Fruit fly (Drosophila melanogaster) whole organism, embryonic: ENCODE results near the gene Iyd.

Experiments used
- Bdp1 ChIP-seq: fragments of 200-800 bp; sonication (Bioruptor generic); optimal IDR thresholded peaks from 3 replicates; lab custom pipeline; 2016; ENCODE audit warnings: missing biosample characterization, missing genetic modification characterization
- CG1024 ChIP-seq: fragments of 200-800 bp; sonication (Bioruptor generic); IDR thresholded peaks from 2 replicates; pipeline ENCODE4 v1.3.6; 2022; ENCODE audit warnings: missing biosample characterization, missing genetic modification characterization
- CG11504 ChIP-seq: fragments of 200-800 bp; sonication (Bioruptor generic); optimal IDR thresholded peaks from 3 replicates; lab custom pipeline; 2019; ENCODE audit warnings: missing biosample characterization, mild to moderate bottlenecking, missing genetic modification characterization, moderate library complexity
- CG12744 ChIP-seq: fragments of 200-800 bp; sonication (Bioruptor generic); optimal IDR thresholded peaks from 2 replicates; lab custom pipeline; 2016; ENCODE audit warnings: missing biosample characterization, missing genetic modification characterization
- CG14014 ChIP-seq: fragments of 200-800 bp; sonication (Bioruptor generic); IDR thresholded peaks from 2 replicates; pipeline ENCODE4 v1.3.6; 2022; ENCODE audit warnings: missing biosample characterization, missing genetic modification characterization
- CG15479 ChIP-seq: fragments of 200-800 bp; sonication (Bioruptor generic); optimal IDR thresholded peaks from 3 replicates; lab custom pipeline; 2019; ENCODE audit warnings: missing biosample characterization, mild to moderate bottlenecking, missing genetic modification characterization, moderate library complexity
- CG15696 ChIP-seq: fragments of 200-800 bp; sonication (Bioruptor generic); optimal IDR thresholded peaks from 2 replicates; lab custom pipeline; 2019; ENCODE audit warnings: missing biosample characterization, mild to moderate bottlenecking, missing genetic modification characterization, moderate library complexity
- CG17328 ChIP-seq: fragments of 200-800 bp; sonication (Bioruptor generic); IDR thresholded peaks from 2 replicates; pipeline ENCODE4 v1.3.6; 2022; ENCODE audit warnings: missing biosample characterization, missing genetic modification characterization
- CG17568 ChIP-seq: fragments of 200-800 bp; sonication (Bioruptor generic); optimal IDR thresholded peaks from 2 replicates; lab custom pipeline; 2018; ENCODE audit warnings: missing biosample characterization, mild to moderate bottlenecking, missing genetic modification characterization, moderate library complexity
- CG3838 ChIP-seq: fragments of 200-800 bp; sonication (Bioruptor generic); optimal IDR thresholded peaks from 3 replicates; lab custom pipeline; 2016; ENCODE audit warnings: missing biosample characterization, missing genetic modification characterization
- CG4404 ChIP-seq: fragments of 200-800 bp; sonication (Bioruptor generic); IDR thresholded peaks from 2 replicates; pipeline ENCODE4 v1.3.6; 2022; ENCODE audit warnings: missing biosample characterization, missing genetic modification characterization
- CG5245 ChIP-seq: fragments of 200-800 bp; sonication (Bioruptor generic); optimal IDR thresholded peaks from 3 replicates; lab custom pipeline; 2016; ENCODE audit warnings: missing biosample characterization, missing genetic modification characterization
- CG6654 ChIP-seq: fragments of 200-800 bp; sonication (Bioruptor generic); optimal IDR thresholded peaks from 2 replicates; lab custom pipeline; 2017; ENCODE audit warnings: missing biosample characterization, mild to moderate bottlenecking, missing genetic modification characterization
- CG7786 ChIP-seq: fragments of 200-800 bp; sonication (Bioruptor generic); optimal IDR thresholded peaks from 2 replicates; lab custom pipeline; 2016; ENCODE audit warnings: missing biosample characterization, missing genetic modification characterization
- CG8765 ChIP-seq: fragments of 200-800 bp; sonication (Bioruptor generic); IDR thresholded peaks from 2 replicates; pipeline ENCODE4 v1.3.6; 2022; ENCODE audit warnings: missing biosample characterization, missing genetic modification characterization
- CG9609 ChIP-seq: fragments of 200-800 bp; sonication (Bioruptor generic); optimal IDR thresholded peaks from 3 replicates; lab custom pipeline; 2016; ENCODE audit warnings: missing biosample characterization, missing genetic modification characterization
- CG9727 ChIP-seq: fragments of 200-800 bp; sonication (Bioruptor generic); optimal IDR thresholded peaks from 3 replicates; lab custom pipeline; 2017; ENCODE audit warnings: missing biosample characterization, mild to moderate bottlenecking, missing genetic modification characterization
- Dad ChIP-seq: fragments of 200-800 bp; sonication (Bioruptor generic); optimal IDR thresholded peaks from 3 replicates; lab custom pipeline; 2016; ENCODE audit warnings: missing biosample characterization, missing genetic modification characterization
- Dek ChIP-seq: fragments of 200-800 bp; sonication (Bioruptor generic); optimal IDR thresholded peaks from 3 replicates; lab custom pipeline; 2019; ENCODE audit warnings: missing biosample characterization, mild to moderate bottlenecking, missing genetic modification characterization, moderate library complexity
- Dll ChIP-seq: fragments of 200-800 bp; sonication (Bioruptor generic); IDR thresholded peaks from 4 replicates; pipeline ENCODE4 v1.3.6; 2022; ENCODE audit warnings: missing biosample characterization, missing genetic modification characterization; ENCODE audit not compliant: partially characterized antibody
- Dp ChIP-seq: fragments of 200-800 bp; sonication (Bioruptor generic); optimal IDR thresholded peaks from 2 replicates; lab custom pipeline; 2018; ENCODE audit warnings: missing biosample characterization, mild to moderate bottlenecking, missing genetic modification characterization, moderate library complexity
- HHEX ChIP-seq: fragments of 200-800 bp; sonication (Bioruptor generic); optimal IDR thresholded peaks from 3 replicates; lab custom pipeline; 2017; ENCODE audit warnings: missing biosample characterization, mild to moderate bottlenecking, missing genetic modification characterization, missing genetic modification reagents
- Mad ChIP-seq: fragments of 200-800 bp; sonication (Bioruptor generic); optimal IDR thresholded peaks from 2 replicates; lab custom pipeline; 2016; ENCODE audit warnings: missing biosample characterization, missing genetic modification characterization
- Myb ChIP-seq: fragments of 200-800 bp; sonication (Bioruptor generic); optimal IDR thresholded peaks from 2 replicates; lab custom pipeline; 2016; ENCODE audit warnings: missing biosample characterization, missing genetic modification characterization
- NC2α ChIP-seq: fragments of 200-800 bp; sonication (Bioruptor generic); optimal IDR thresholded peaks from 2 replicates; lab custom pipeline; 2016; ENCODE audit warnings: missing biosample characterization, missing genetic modification characterization
- Poxn ChIP-seq: fragments of 200-800 bp; sonication (Bioruptor generic); IDR thresholded peaks from 2 replicates; pipeline ENCODE4 v1.3.6; 2022; ENCODE audit warnings: missing biosample characterization, missing genetic modification characterization
- Sry-δ ChIP-seq: fragments of 200-800 bp; sonication (Bioruptor generic); optimal IDR thresholded peaks from 2 replicates; lab custom pipeline; 2016; ENCODE audit warnings: missing biosample characterization, missing genetic modification characterization
- Tbp ChIP-seq: fragments of >200 bp; optimal IDR thresholded peaks from 2 replicates; lab custom pipeline; 2018; ENCODE audit warnings: missing biosample characterization, missing genetic modification characterization
- YL-1 ChIP-seq: fragments of 200-800 bp; sonication (Bioruptor generic); optimal IDR thresholded peaks from 3 replicates; lab custom pipeline; 2017; ENCODE audit warnings: missing biosample characterization, mild to moderate bottlenecking, missing genetic modification characterization
- ac ChIP-seq: fragments of 200-800 bp; sonication (Bioruptor generic); optimal IDR thresholded peaks from 3 replicates; lab custom pipeline; 2017; ENCODE audit warnings: missing biosample characterization, mild to moderate bottlenecking, missing genetic modification characterization
- al ChIP-seq: fragments of 200-800 bp; sonication (Bioruptor generic); IDR thresholded peaks from 2 replicates; pipeline ENCODE4 v1.3.6; 2022; ENCODE audit warnings: missing biosample characterization, missing genetic modification characterization
- bigmax ChIP-seq: fragments of 200-800 bp; sonication (Bioruptor generic); optimal IDR thresholded peaks from 2 replicates; lab custom pipeline; 2018; ENCODE audit warnings: missing biosample characterization, mild to moderate bottlenecking, missing genetic modification characterization
- br ChIP-seq: fragments of >200 bp; optimal IDR thresholded peaks from 2 replicates; lab custom pipeline; 2017
- cas ChIP-seq: fragments of 200-800 bp; sonication (Bioruptor generic); IDR thresholded peaks from 2 replicates; pipeline ENCODE4 v1.3.6; 2022; ENCODE audit warnings: missing biosample characterization, missing genetic modification characterization
- chinmo ChIP-seq: fragments of 200-800 bp; sonication (Bioruptor generic); IDR thresholded peaks from 4 replicates; pipeline ENCODE4 v1.3.6; 2022; ENCODE audit warnings: missing biosample characterization, missing genetic modification characterization; ENCODE audit not compliant: partially characterized antibody
- fu2 ChIP-seq: fragments of 200-800 bp; sonication (Bioruptor generic); optimal IDR thresholded peaks from 2 replicates; lab custom pipeline; 2016; ENCODE audit warnings: missing biosample characterization, missing genetic modification characterization
- gcm2 ChIP-seq: fragments of 200-800 bp; sonication (Bioruptor generic); optimal IDR thresholded peaks from 2 replicates; lab custom pipeline; 2016; ENCODE audit warnings: missing biosample characterization, missing genetic modification characterization
- gfzf ChIP-seq: fragments of 200-800 bp; sonication (Bioruptor generic); optimal IDR thresholded peaks from 2 replicates; lab custom pipeline; 2016; ENCODE audit warnings: missing biosample characterization, mild to moderate bottlenecking, missing genetic modification characterization, moderate library complexity
- hb ChIP-seq: fragments of 200-800 bp; sonication (Bioruptor generic); IDR thresholded peaks from 3 replicates; pipeline ENCODE4 v1.3.6; 2022; ENCODE audit warnings: missing biosample characterization, missing genetic modification characterization; ENCODE audit not compliant: partially characterized antibody
- lilli ChIP-seq: fragments of 200-800 bp; sonication (Bioruptor generic); optimal IDR thresholded peaks from 3 replicates; lab custom pipeline; 2016; ENCODE audit warnings: missing biosample characterization, missing genetic modification characterization
- nau ChIP-seq: fragments of 200-800 bp; sonication (Bioruptor generic); optimal IDR thresholded peaks from 3 replicates; lab custom pipeline; 2017; ENCODE audit warnings: missing biosample characterization, mild to moderate bottlenecking, missing genetic modification characterization, missing genetic modification reagents
- peb ChIP-seq: fragments of 200-800 bp; sonication (Bioruptor generic); IDR thresholded peaks from 2 replicates; pipeline ENCODE4 v1.3.6; 2022; ENCODE audit warnings: missing biosample characterization, missing genetic modification characterization
- pros ChIP-seq: fragments of 200-800 bp; sonication (Bioruptor generic); optimal IDR thresholded peaks from 3 replicates; lab custom pipeline; 2019; ENCODE audit warnings: missing biosample characterization, mild to moderate bottlenecking, missing genetic modification characterization, moderate library complexity
- sim ChIP-seq: fragments of 200-800 bp; sonication (Bioruptor generic); IDR thresholded peaks from 2 replicates; pipeline ENCODE4 v1.3.6; 2022; ENCODE audit warnings: missing biosample characterization, missing genetic modification characterization
- slou ChIP-seq: fragments of 200-800 bp; sonication (Bioruptor generic); optimal IDR thresholded peaks from 3 replicates; lab custom pipeline; 2016; ENCODE audit warnings: missing biosample characterization, missing genetic modification characterization
- sr ChIP-seq: fragments of 200-800 bp; sonication (Bioruptor generic); IDR thresholded peaks from 3 replicates; pipeline ENCODE4 v1.3.6; 2022; ENCODE audit warnings: missing biosample characterization, missing genetic modification characterization
- stwl ChIP-seq: fragments of 200-800 bp; sonication (Bioruptor generic); optimal IDR thresholded peaks from 3 replicates; lab custom pipeline; 2018; ENCODE audit warnings: missing biosample characterization, mild to moderate bottlenecking, missing genetic modification characterization, moderate library complexity
- tin ChIP-seq: fragments of 200-800 bp; sonication (Bioruptor generic); optimal IDR thresholded peaks from 3 replicates; lab custom pipeline; 2016; ENCODE audit warnings: missing biosample characterization, missing genetic modification characterization
- vvl ChIP-seq: fragments of 200-800 bp; sonication (Bioruptor generic); IDR thresholded peaks from 2 replicates; pipeline ENCODE4 v1.3.6; 2022; ENCODE audit warnings: missing biosample characterization, missing genetic modification characterization
- zfh1 ChIP-seq: fragments of 200-800 bp; sonication (Bioruptor generic); IDR thresholded peaks from 3 replicates; pipeline ENCODE4 v1.3.6; 2022; ENCODE audit warnings: missing biosample characterization, missing genetic modification characterization

Gene Iyd

DNA sequence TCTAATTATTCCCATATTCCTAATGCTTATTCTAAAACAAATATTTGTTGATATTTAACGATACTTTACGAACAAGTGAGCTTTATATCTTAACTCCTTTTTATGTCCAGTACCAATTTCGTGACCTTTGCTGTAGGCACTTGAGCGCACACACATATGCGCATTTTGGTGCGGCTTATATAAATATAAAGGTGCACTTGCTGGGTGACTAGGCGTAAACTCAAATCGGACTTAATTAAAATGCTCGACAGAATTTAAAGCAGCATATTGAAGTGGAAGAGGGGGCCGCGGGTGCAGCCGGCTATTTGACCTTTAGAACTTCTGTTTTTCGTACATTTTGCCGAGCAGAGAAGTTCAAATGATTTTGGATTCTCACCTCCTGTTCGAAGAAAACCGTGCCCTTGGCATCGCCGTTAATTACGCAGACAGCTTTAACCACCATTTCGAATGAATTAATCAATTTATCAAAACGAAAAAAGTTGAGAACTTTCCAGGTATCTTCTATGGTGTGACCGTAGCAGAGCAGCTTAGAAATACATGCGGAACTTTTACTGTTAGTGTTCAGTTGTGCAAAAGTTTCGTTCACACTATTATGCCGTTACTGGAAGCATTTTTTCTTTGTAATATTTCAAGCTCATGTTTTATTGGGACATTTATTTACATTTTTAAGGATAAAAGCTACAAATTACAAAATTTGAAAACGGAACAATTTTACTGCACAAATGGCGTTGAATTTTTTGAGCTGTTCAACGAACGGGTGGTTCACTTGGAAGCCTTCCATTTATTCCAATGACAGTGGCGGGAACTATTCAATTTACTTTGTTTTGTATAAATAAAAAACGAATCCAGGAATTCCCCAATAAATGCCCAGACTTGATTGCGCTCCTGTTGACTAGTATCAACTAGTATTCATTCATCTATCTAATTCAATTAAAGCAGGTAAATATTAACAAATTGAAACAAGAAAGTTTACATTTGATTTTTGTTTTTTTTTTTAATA is 17.5 kb upstream of the Iyd start, which contains the start of gene Sod1 (continued):
- TF ChIP-seq YL-1 (GFP tag; lab: Kevin White, UChicago) (peak; percentile 73), CG17328 (GFP tag; lab: Robert Waterston, UW) (no peak), CG9609 (GFP tag; lab: Kevin White, UChicago) (no peak), CG12744 (GFP tag; lab: Kevin White, UChicago) (no peak), br (lab: Kevin White, UChicago) (no peak), Sry-δ (GFP tag; lab: Kevin White, UChicago) (peak; percentile 34), hb (no peak), al (GFP tag; lab: Robert Waterston, UW) (no peak), peb (GFP tag; lab: Robert Waterston, UW) (no peak), CG6654 (GFP tag; lab: Kevin White, UChicago) (no peak), Bdp1 (GFP tag; lab: Kevin White, UChicago) (no peak), Dp (GFP tag; lab: Kevin White, UChicago) (peak; percentile 73), gcm2 (GFP tag; lab: Kevin White, UChicago) (no peak), CG4404 (GFP tag; lab: Robert Waterston, UW) (no peak), sim (no peak), zfh1 (GFP tag; lab: Robert Waterston, UW) (no peak), CG3838 (GFP tag; lab: Kevin White, UChicago) (no peak), Tbp (GFP tag; lab: Kevin White, UChicago) (no peak), Dll (no peak), Myb (GFP tag; lab: Kevin White, UChicago) (peak; percentile 56), slou (no peak), sr (no peak), gfzf (GFP tag; lab: Kevin White, UChicago) (peak; percentile 92), CG15479 (GFP tag; lab: Kevin White, UChicago) (no peak), CG1024 (GFP tag; lab: Robert Waterston, UW) (no peak), stwl (tag; lab: Kevin White, UChicago) (peak; percentile 57), ac (GFP tag; lab: Kevin White, UChicago) (no peak), Dek (tag; lab: Kevin White, UChicago) (peak; percentile 9), Poxn (GFP tag; lab: Robert Waterston, UW) (no peak), CG9727 (GFP tag; lab: Kevin White, UChicago) (peak; percentile 5), Dad (GFP tag; lab: Kevin White, UChicago) (no peak), Mad (GFP tag; lab: Kevin White, UChicago) (no peak), CG8765 (no peak), nau (GFP tag; lab: Kevin White, UChicago) (no peak), fu2 (GFP tag; lab: Kevin White, UChicago) (no peak), cas (GFP tag; lab: Robert Waterston, UW) (no peak), CG7786 (GFP tag; lab: Kevin White, UChicago) (no peak), CG14014 (no peak; the same call in 1 of the 2 replicates), CG15696 (no peak), bigmax (GFP tag; lab: Kevin White, UChicago) (no peak), chinmo (GFP tag; lab: Robert Waterston, UW) (peak; percentile 71; the same call in 1 of the 4 replicates), HHEX (GFP tag; lab: Kevin White, UChicago) (no peak), tin (GFP tag; lab: Kevin White, UChicago) (no peak), CG11504 (no peak), NC2α (no peak), CG17568 (no peak), lilli (GFP tag; lab: Kevin White, UChicago) (no peak), vvl (GFP tag; lab: Robert Waterston, UW) (0 out of 2 replicates have a peak, but pooled peaks have one; percentile 41), pros (GFP tag; lab: Kevin White, UChicago) (no peak), CG5245 (GFP tag; lab: Kevin White, UChicago) (no peak)
